Fruit fly (Drosophila melanogaster) whole organism, pupa: Measurements from ENCODE around the gene CG31269.

Source experiments
- CG32121 ChIP-seq: fragments of 200-800 bp; sonication (Bioruptor generic); IDR thresholded peaks from 2 replicates; pipeline ENCODE4 v1.3.6; 2022; ENCODE audit warnings: missing biosample characterization, missing genetic modification characterization
- D1 ChIP-seq: fragments of 200-800 bp; sonication (Bioruptor generic); optimal IDR thresholded peaks from 2 replicates; lab custom pipeline; 2018; ENCODE audit warnings: missing biosample characterization, mild to moderate bottlenecking, missing genetic modification characterization, moderate library complexity
- Snoo ChIP-seq: fragments of 200-800 bp; sonication (Bioruptor generic); optimal IDR thresholded peaks from 3 replicates; lab custom pipeline; 2017; ENCODE audit warnings: missing biosample characterization, mild to moderate bottlenecking, missing genetic modification characterization, inconsistent platforms

- TF ChIP-seq D1 (tag; lab: Kevin White, UChicago) (no peak), CG32121 (GFP tag; lab: Robert Waterston, UW) (no peak), Snoo (tag; lab: Kevin White, UChicago) (no peak)
These were observed 5.3 kb downstream of the CG31269 start, which contains the start of the genes CG4053 and CG31266 for dm6 chr3R:17132098-17132712.
